Fruit fly (Drosophila melanogaster) whole organism, embryonic: ENCODE measurements around the gene sinu.
A peak's percentile ranks its signal among the peaks of the same experiment; 100 is the strongest.

Experiments
- CG10267 ChIP-seq: fragments of 200-800 bp; sonication (Bioruptor generic); optimal IDR thresholded peaks from 2 replicates; lab custom pipeline; 2018; ENCODE audit warnings: missing biosample characterization, mild to moderate bottlenecking, missing genetic modification characterization, moderate library complexity
- CG11247 ChIP-seq: fragments of 200-800 bp; sonication (Bioruptor generic); IDR thresholded peaks from 2 replicates; pipeline ENCODE4 v1.3.6; 2022; ENCODE audit warnings: missing biosample characterization, missing genetic modification characterization
- CG12236 ChIP-seq: fragments of 200-800 bp; sonication (Bioruptor generic); optimal IDR thresholded peaks from 2 replicates; lab custom pipeline; 2016; ENCODE audit warnings: missing biosample characterization, missing genetic modification characterization
- CG13424 ChIP-seq: fragments of 200-800 bp; sonication (Bioruptor generic); optimal IDR thresholded peaks from 2 replicates; lab custom pipeline; 2019; ENCODE audit warnings: missing biosample characterization, mild to moderate bottlenecking, missing genetic modification characterization, moderate library complexity
- CG13624 ChIP-seq: fragments of 200-800 bp; sonication (Bioruptor generic); optimal IDR thresholded peaks from 2 replicates; lab custom pipeline; 2016; ENCODE audit warnings: missing biosample characterization, missing genetic modification characterization
- CG1792 ChIP-seq: fragments of 200-800 bp; sonication (Bioruptor generic); optimal IDR thresholded peaks from 2 replicates; lab custom pipeline; 2016; ENCODE audit warnings: missing biosample characterization, missing genetic modification characterization
- CG18619 ChIP-seq: fragments of 200-800 bp; sonication (Bioruptor generic); optimal IDR thresholded peaks from 3 replicates; lab custom pipeline; 2017; ENCODE audit warnings: missing biosample characterization, mild to moderate bottlenecking, missing genetic modification characterization
- CG2116 ChIP-seq: fragments of 200-800 bp; sonication (Bioruptor generic); optimal IDR thresholded peaks from 3 replicates; lab custom pipeline; 2018; ENCODE audit warnings: missing biosample characterization, mild to moderate bottlenecking, missing genetic modification characterization
- CG2120 ChIP-seq: fragments of 200-800 bp; sonication (Bioruptor generic); optimal IDR thresholded peaks from 3 replicates; lab custom pipeline; 2016; ENCODE audit warnings: missing biosample characterization, missing genetic modification characterization
- CG31441 ChIP-seq: fragments of 200-800 bp; sonication (Bioruptor generic); IDR thresholded peaks from 2 replicates; pipeline ENCODE4 v1.3.6; 2022; ENCODE audit warnings: missing biosample characterization, missing genetic modification characterization
- CG32767 ChIP-seq: fragments of 200-800 bp; sonication (Bioruptor generic); IDR thresholded peaks from 2 replicates; pipeline ENCODE4 v1.3.6; 2022; ENCODE audit warnings: missing biosample characterization, missing genetic modification characterization
- CG33557 ChIP-seq: fragments of 200-800 bp; sonication (Bioruptor generic); optimal IDR thresholded peaks from 2 replicates; lab custom pipeline; 2019; ENCODE audit warnings: missing biosample characterization, mild to moderate bottlenecking, missing genetic modification characterization, moderate library complexity
- CG4360 ChIP-seq: fragments of 200-800 bp; sonication (Bioruptor generic); IDR thresholded peaks from 2 replicates; pipeline ENCODE4 v1.3.6; 2022; ENCODE audit warnings: missing biosample characterization, missing genetic modification characterization
- CG4617 ChIP-seq: fragments of 200-800 bp; sonication (Bioruptor generic); optimal IDR thresholded peaks from 3 replicates; lab custom pipeline; 2016; ENCODE audit warnings: missing biosample characterization, missing genetic modification characterization, borderline replicate concordance
- CG5953 ChIP-seq: fragments of 200-800 bp; sonication (Bioruptor generic); IDR thresholded peaks from 2 replicates; pipeline ENCODE4 v1.3.6; 2022; ENCODE audit warnings: missing biosample characterization, missing genetic modification characterization
- CG6175 ChIP-seq: fragments of 200-800 bp; sonication (Bioruptor generic); IDR thresholded peaks from 3 replicates; pipeline ENCODE4 v1.3.6; 2022; ENCODE audit warnings: missing biosample characterization, missing genetic modification characterization
- CG6791 ChIP-seq: fragments of 200-800 bp; sonication (Bioruptor generic); IDR thresholded peaks from 3 replicates; pipeline ENCODE4 v1.3.6; 2022; ENCODE audit warnings: missing biosample characterization, missing genetic modification characterization; ENCODE audit not compliant: partially characterized antibody
- CG7839 ChIP-seq: fragments of 200-800 bp; sonication (Bioruptor generic); optimal IDR thresholded peaks from 3 replicates; lab custom pipeline; 2018; ENCODE audit warnings: missing biosample characterization, mild to moderate bottlenecking, missing genetic modification characterization, moderate library complexity
- CG8281 ChIP-seq: fragments of 200-800 bp; sonication (Bioruptor generic); optimal IDR thresholded peaks from 2 replicates; lab custom pipeline; 2018; ENCODE audit warnings: missing biosample characterization, mild to moderate bottlenecking, missing genetic modification characterization, moderate library complexity
- CG8478 ChIP-seq: fragments of >200 bp; optimal IDR thresholded peaks from 2 replicates; lab custom pipeline; 2018
- CG8924 ChIP-seq: fragments of 200-800 bp; optimal IDR thresholded peaks from 3 replicates; lab custom pipeline; 2019; ENCODE audit warnings: missing biosample characterization, mild to moderate bottlenecking, missing genetic modification characterization, moderate library complexity
- Doc2 ChIP-seq: fragments of 200-800 bp; sonication (Bioruptor generic); IDR thresholded peaks from 2 replicates; pipeline ENCODE4 v1.3.6; 2022; ENCODE audit warnings: missing biosample characterization, missing genetic modification characterization
- E2f1 ChIP-seq: fragments of 200-800 bp; sonication (Bioruptor generic); IDR thresholded peaks from 2 replicates; pipeline ENCODE4 v1.3.6; 2022; ENCODE audit warnings: missing biosample characterization, missing genetic modification characterization
- Elba2 ChIP-seq: fragments of 200-800 bp; sonication (Bioruptor generic); optimal IDR thresholded peaks from 3 replicates; lab custom pipeline; 2016; ENCODE audit warnings: missing biosample characterization, missing genetic modification characterization
- H2.0 ChIP-seq: fragments of 200-800 bp; sonication (Bioruptor generic); IDR thresholded peaks from 2 replicates; pipeline ENCODE4 v1.3.6; 2022; ENCODE audit warnings: missing biosample characterization, missing genetic modification characterization
- Hmx ChIP-seq: fragments of 200-800 bp; sonication (Bioruptor generic); optimal IDR thresholded peaks from 2 replicates; lab custom pipeline; 2016; ENCODE audit warnings: missing biosample characterization, missing genetic modification characterization
- Hr3 ChIP-seq: fragments of 200-800 bp; sonication (Bioruptor generic); optimal IDR thresholded peaks from 3 replicates; lab custom pipeline; 2016; ENCODE audit warnings: missing biosample characterization, missing genetic modification characterization
- MBD-R2 ChIP-seq: fragments of 200-800 bp; sonication (Bioruptor generic); IDR thresholded peaks from 2 replicates; pipeline ENCODE4 v1.3.6; 2022; ENCODE audit warnings: missing biosample characterization, missing genetic modification characterization
- MTF-1 ChIP-seq: fragments of 200-800 bp; sonication (Bioruptor generic); optimal IDR thresholded peaks from 2 replicates; lab custom pipeline; 2018; ENCODE audit warnings: missing biosample characterization, mild to moderate bottlenecking, missing genetic modification characterization, borderline replicate concordance
- Mad ChIP-seq: fragments of 200-800 bp; sonication (Bioruptor generic); optimal IDR thresholded peaks from 2 replicates; lab custom pipeline; 2016; ENCODE audit warnings: missing biosample characterization, missing genetic modification characterization
- Mrtf ChIP-seq: fragments of 200-800 bp; sonication (Bioruptor generic); IDR thresholded peaks from 3 replicates; pipeline ENCODE4 v1.3.6; 2022; ENCODE audit warnings: missing biosample characterization, missing genetic modification characterization
- Scr ChIP-seq: fragments of 200-800 bp; sonication (Bioruptor generic); IDR thresholded peaks from 2 replicates; pipeline ENCODE4 v1.3.6; 2022; ENCODE audit warnings: missing biosample characterization, missing genetic modification characterization; ENCODE audit not compliant: partially characterized antibody
- Vsx1 ChIP-seq: fragments of 200-800 bp; sonication (Bioruptor generic); optimal IDR thresholded peaks from 2 replicates; lab custom pipeline; 2017; ENCODE audit warnings: missing biosample characterization, mild to moderate bottlenecking, missing genetic modification characterization, missing genetic modification reagents
- YL-1 ChIP-seq: fragments of 200-800 bp; sonication (Bioruptor generic); optimal IDR thresholded peaks from 3 replicates; lab custom pipeline; 2017; ENCODE audit warnings: missing biosample characterization, mild to moderate bottlenecking, missing genetic modification characterization
- amos ChIP-seq: fragments of 200-800 bp; sonication (Bioruptor generic); IDR thresholded peaks from 2 replicates; pipeline ENCODE4 v1.3.6; 2022; ENCODE audit warnings: missing biosample characterization, missing genetic modification characterization; ENCODE audit not compliant: partially characterized antibody
- ase ChIP-seq: fragments of 200-800 bp; sonication (Bioruptor generic); IDR thresholded peaks from 3 replicates; pipeline ENCODE4 v1.3.6; 2022; ENCODE audit warnings: missing biosample characterization, missing genetic modification characterization
- crc ChIP-seq: fragments of 200-800 bp; sonication (Bioruptor generic); optimal IDR thresholded peaks from 2 replicates; lab custom pipeline; 2016; ENCODE audit warnings: missing biosample characterization, missing genetic modification characterization
- dati ChIP-seq: fragments of 200-800 bp; sonication (Bioruptor generic); IDR thresholded peaks from 2 replicates; pipeline ENCODE4 v1.3.6; 2022; ENCODE audit warnings: missing biosample characterization, missing genetic modification characterization
- en ChIP-seq: fragments of 200-800 bp; sonication (Bioruptor generic); optimal IDR thresholded peaks from 2 replicates; lab custom pipeline; 2016; ENCODE audit warnings: missing biosample characterization, missing genetic modification characterization
- fd96Cb ChIP-seq: fragments of 200-800 bp; sonication (Bioruptor generic); optimal IDR thresholded peaks from 2 replicates; lab custom pipeline; 2018; ENCODE audit warnings: missing biosample characterization, mild to moderate bottlenecking, missing genetic modification characterization, moderate library complexity
- hth ChIP-seq: fragments of >200 bp; optimal IDR thresholded peaks from 2 replicates; lab custom pipeline; 2017; ENCODE audit warnings: inconsistent platforms
- jumu ChIP-seq: fragments of 200-800 bp; sonication (Bioruptor generic); optimal IDR thresholded peaks from 3 replicates; lab custom pipeline; 2016; ENCODE audit warnings: missing biosample characterization, missing genetic modification characterization
- luna ChIP-seq: fragments of 200-800 bp; sonication (Bioruptor generic); optimal IDR thresholded peaks from 2 replicates; lab custom pipeline; 2016; ENCODE audit warnings: missing biosample characterization, missing genetic modification characterization
- scrt ChIP-seq: fragments of 200-800 bp; sonication (Bioruptor generic); optimal IDR thresholded peaks from 2 replicates; lab custom pipeline; 2018; ENCODE audit warnings: missing biosample characterization, mild to moderate bottlenecking, missing genetic modification characterization, moderate library complexity
- sim ChIP-seq: fragments of 200-800 bp; sonication (Bioruptor generic); IDR thresholded peaks from 2 replicates; pipeline ENCODE4 v1.3.6; 2022; ENCODE audit warnings: missing biosample characterization, missing genetic modification characterization
- sna ChIP-seq: fragments of 200-800 bp; sonication (Bioruptor generic); IDR thresholded peaks from 2 replicates; pipeline ENCODE4 v1.3.6; 2022; ENCODE audit warnings: missing biosample characterization, missing genetic modification characterization; ENCODE audit not compliant: partially characterized antibody
- sr ChIP-seq: fragments of 200-800 bp; sonication (Bioruptor generic); IDR thresholded peaks from 3 replicates; pipeline ENCODE4 v1.3.6; 2022; ENCODE audit warnings: missing biosample characterization, missing genetic modification characterization
- ssp ChIP-seq: fragments of 200-800 bp; sonication (Bioruptor generic); IDR thresholded peaks from 2 replicates; pipeline ENCODE4 v1.3.6; 2022; ENCODE audit warnings: missing biosample characterization, missing genetic modification characterization
- tin ChIP-seq: fragments of 200-800 bp; sonication (Bioruptor generic); optimal IDR thresholded peaks from 3 replicates; lab custom pipeline; 2016; ENCODE audit warnings: missing biosample characterization, missing genetic modification characterization
- unc-4 ChIP-seq: fragments of 200-800 bp; sonication (Bioruptor generic); IDR thresholded peaks from 2 replicates; pipeline ENCODE4 v1.3.6; 2022; ENCODE audit warnings: missing biosample characterization, missing genetic modification characterization; ENCODE audit not compliant: partially characterized antibody
- yki ChIP-seq: fragments of >200 bp; optimal IDR thresholded peaks from 3 replicates; lab custom pipeline; 2018
- zen2 ChIP-seq: fragments of 200-800 bp; sonication (Bioruptor generic); IDR thresholded peaks from 3 replicates; pipeline ENCODE4 v1.3.6; 2022; ENCODE audit warnings: missing biosample characterization, missing genetic modification characterization; ENCODE audit not compliant: partially characterized antibody

Gene sinu

DNA sequence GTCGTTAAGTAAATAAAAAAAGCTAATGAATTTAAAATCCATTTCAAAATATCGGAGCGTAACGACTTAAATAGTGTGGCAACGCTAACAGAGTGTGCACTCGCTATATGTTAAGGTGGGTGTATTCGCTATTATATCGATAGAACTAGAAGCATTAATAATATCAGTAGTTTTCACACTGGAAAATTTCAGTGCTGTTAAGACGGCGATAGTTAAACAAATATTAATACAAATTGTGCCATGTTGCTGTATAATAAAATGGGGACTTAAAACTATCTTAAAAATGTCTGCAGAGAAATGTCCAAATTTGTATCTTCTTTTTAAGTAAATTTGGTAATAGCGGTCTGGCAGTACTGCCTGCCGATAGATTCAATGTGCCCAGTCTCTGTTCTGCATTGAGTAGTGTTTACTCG lies 21.9 kb upstream of the sinu start (continued):
- TF ChIP-seq Mad (GFP tag; lab: Kevin White, UChicago): peak; percentile 73
- peak; percentile 88 for TF ChIP-seq tin
- peak; percentile 86 for TF ChIP-seq sna (GFP tag; lab: Robert Waterston, UW)
- peak; percentile 94 for TF ChIP-seq CG2120 (GFP tag; lab: Kevin White, UChicago)
- peak; percentile 37 for TF ChIP-seq CG12236 (GFP tag; lab: Kevin White, UChicago)
- peak; percentile 16; the same call in 1 of the 3 replicates for TF ChIP-seq sr (GFP tag; lab: Robert Waterston, UW)
- peak; percentile 73; the same call in 1 of the 2 replicates for TF ChIP-seq Doc2 (GFP tag; lab: Robert Waterston, UW)
- peak; percentile 84 for TF ChIP-seq luna (GFP tag; lab: Kevin White, UChicago)
- peak; percentile 82 for TF ChIP-seq CG6175 (GFP tag; lab: Robert Waterston, UW)
- TF ChIP-seq CG6791: peak; percentile 77
- peak; percentile 92 for TF ChIP-seq ssp (GFP tag; lab: Robert Waterston, UW)
- peak; percentile 40; the same call in 1 of the 2 replicates for TF ChIP-seq sim (GFP tag; lab: Robert Waterston, UW)
- TF ChIP-seq CG5953 (GFP tag; lab: Robert Waterston, UW): peak; percentile 85
- TF ChIP-seq yki: no peak
- peak; percentile 90 for TF ChIP-seq CG13624 (GFP tag; lab: Kevin White, UChicago)
- peak; percentile 83 for TF ChIP-seq CG2116 (GFP tag; lab: Kevin White, UChicago)
- peak; percentile 87 for TF ChIP-seq Mrtf
- TF ChIP-seq ase (GFP tag; lab: Robert Waterston, UW): peak; percentile 81
- TF ChIP-seq en (GFP tag; lab: Kevin White, UChicago): peak; percentile 47
- no peak for TF ChIP-seq CG4360 (GFP tag; lab: Robert Waterston, UW)
- peak; percentile 82 for TF ChIP-seq fd96Cb (tag; lab: Kevin White, UChicago)
- peak; percentile 49 for TF ChIP-seq CG8281 (tag; lab: Kevin White, UChicago)
- no peak for TF ChIP-seq CG7839 (tag; lab: Kevin White, UChicago)
- TF ChIP-seq CG33557: no peak
- TF ChIP-seq crc (GFP tag; lab: Kevin White, UChicago): peak; percentile 70
- TF ChIP-seq jumu: peak; percentile 88
- TF ChIP-seq amos: peak; percentile 86
- peak; percentile 80 for TF ChIP-seq dati (GFP tag; lab: Robert Waterston, UW)
- no peak for TF ChIP-seq CG8478
- peak; percentile 46 for TF ChIP-seq Elba2 (GFP tag; lab: Kevin White, UChicago)
- TF ChIP-seq CG10267 (tag; lab: Kevin White, UChicago): peak; percentile 90
- peak; percentile 86 for TF ChIP-seq unc-4 (GFP tag; lab: Robert Waterston, UW)
- peak; percentile 90 for TF ChIP-seq Scr (GFP tag; lab: Robert Waterston, UW)
- peak; percentile 93 for TF ChIP-seq CG11247
- TF ChIP-seq CG13424 (tag; lab: Kevin White, UChicago): peak; percentile 88
- peak; percentile 80 for TF ChIP-seq CG8924
- no peak for TF ChIP-seq Vsx1 (GFP tag; lab: Kevin White, UChicago)
- no peak for TF ChIP-seq scrt
- TF ChIP-seq CG18619 (GFP tag; lab: Kevin White, UChicago): peak; percentile 75
- TF ChIP-seq E2f1 (GFP tag; lab: Robert Waterston, UW): peak; percentile 86
- TF ChIP-seq CG4617 (GFP tag; lab: Kevin White, UChicago): peak; percentile 93
- peak; percentile 91 for TF ChIP-seq MBD-R2 (GFP tag; lab: Robert Waterston, UW)
- 0 out of 2 replicates have a peak, but pooled peaks have one; percentile 32 for TF ChIP-seq CG32767
- no peak for TF ChIP-seq CG31441 (GFP tag; lab: Robert Waterston, UW)
- peak; percentile 83 for TF ChIP-seq CG1792 (GFP tag; lab: Kevin White, UChicago)
- TF ChIP-seq Hr3: peak; percentile 85
- TF ChIP-seq YL-1 (GFP tag; lab: Kevin White, UChicago): peak; percentile 81
- TF ChIP-seq zen2: peak; percentile 73; the same call in 2 of the 3 replicates
- peak; percentile 90 for TF ChIP-seq H2.0
- no peak for TF ChIP-seq hth (lab: Kevin White, UChicago)
- peak; percentile 67 for TF ChIP-seq Hmx (GFP tag; lab: Kevin White, UChicago)
- no peak for TF ChIP-seq MTF-1
